Fruit fly (Drosophila melanogaster) whole organism, wandering third instar larva: Measurements from ENCODE around the gene Acp32CD.
A peak's percentile ranks its signal among the peaks of the same experiment; 100 is the strongest.

Experiments
- Abd-B ChIP-seq: fragments of >200 bp; optimal IDR thresholded peaks from 2 replicates; lab custom pipeline; 2017; ENCODE audit warnings: missing biosample characterization, missing genetic modification characterization
- CG32264 ChIP-seq: fragments of 200-800 bp; sonication (Bioruptor generic); optimal IDR thresholded peaks from 2 replicates; lab custom pipeline; 2016; ENCODE audit warnings: missing biosample characterization, missing genetic modification characterization
- CG9705 ChIP-seq: fragments of 200-800 bp; sonication (Bioruptor generic); optimal IDR thresholded peaks from 2 replicates; lab custom pipeline; 2018; ENCODE audit warnings: missing biosample characterization, mild to moderate bottlenecking, missing genetic modification characterization
- CrebA ChIP-seq: fragments of 200-800 bp; sonication (Bioruptor generic); optimal IDR thresholded peaks from 2 replicates; lab custom pipeline; 2016; ENCODE audit warnings: missing biosample characterization, mild to moderate bottlenecking, missing genetic modification characterization, borderline replicate concordance
- Dfd ChIP-seq: fragments of >200 bp; optimal IDR thresholded peaks from 2 replicates; lab custom pipeline; 2017; ENCODE audit warnings: missing biosample characterization, missing genetic modification characterization
- Dif ChIP-seq: fragments of 200-275, 200-300 bp; sonication (Bioruptor generic); optimal IDR thresholded peaks from 2 replicates; lab custom pipeline; 2018; ENCODE audit warnings: missing biosample characterization, missing genetic modification characterization; ENCODE audit not compliant: partially characterized antibody
- GATAd ChIP-seq: sonication (Bioruptor generic); optimal IDR thresholded peaks from 2 replicates; lab custom pipeline; 2016; ENCODE audit warnings: missing biosample characterization, missing genetic modification characterization
- HLH106 ChIP-seq: fragments of 200-800 bp; optimal IDR thresholded peaks from 3 replicates; lab custom pipeline; 2019; ENCODE audit warnings: missing biosample characterization, mild to moderate bottlenecking, missing genetic modification characterization, moderate library complexity
- Hnf4 ChIP-seq: fragments of 200-800 bp; sonication (Bioruptor generic); optimal IDR thresholded peaks from 2 replicates; lab custom pipeline; 2016; ENCODE audit warnings: missing biosample characterization, mild to moderate bottlenecking, missing genetic modification characterization
- Hr78 ChIP-seq: fragments of >200 bp; optimal IDR thresholded peaks from 2 replicates; lab custom pipeline; 2017; ENCODE audit warnings: missing biosample characterization, missing genetic modification characterization
- Hr83 ChIP-seq: fragments of 200-300 bp; sonication (Bioruptor generic); optimal IDR thresholded peaks from 2 replicates; lab custom pipeline; 2016; ENCODE audit warnings: missing biosample characterization, mild to moderate bottlenecking, missing genetic modification characterization, moderate library complexity; ENCODE audit not compliant: poor library complexity, severe bottlenecking
- Jra ChIP-seq: sonication (Bioruptor generic); optimal IDR thresholded peaks from 2 replicates; lab custom pipeline; 2016; ENCODE audit warnings: missing biosample characterization, missing genetic modification characterization
- Mio ChIP-seq: sonication (Bioruptor generic); optimal IDR thresholded peaks from 2 replicates; lab custom pipeline; 2016; ENCODE audit warnings: missing biosample characterization, missing genetic modification characterization
- Myc ChIP-seq: fragments of >200 bp; optimal IDR thresholded peaks from 2 replicates; lab custom pipeline; 2017
- N ChIP-seq: fragments of >200 bp; optimal IDR thresholded peaks from 2 replicates; lab custom pipeline; 2018; ENCODE audit warnings: missing biosample characterization, missing external identifiers, missing genetic modification characterization
- OdsH ChIP-seq: fragments of 200-800 bp; sonication (Bioruptor generic); optimal IDR thresholded peaks from 2 replicates; lab custom pipeline; 2016; ENCODE audit warnings: missing biosample characterization, mild to moderate bottlenecking, missing genetic modification characterization
- Rel ChIP-seq, 2 experiments: fragments of 200-800 bp; sonication (Bioruptor generic) in 1 of 2; optimal IDR thresholded peaks; 2 replicates in 1 of 2; 3 replicates in 1 of 2; lab custom pipeline; 2016 to 2019; ENCODE audit warnings: mild to moderate bottlenecking in 2 of 2, missing biosample characterization in 2 of 2, missing genetic modification characterization in 2 of 2, moderate library complexity in 1 of 2
- Sp1 ChIP-seq: fragments of 200-800 bp; sonication (Bioruptor generic); optimal IDR thresholded peaks from 3 replicates; lab custom pipeline; 2019; ENCODE audit warnings: missing biosample characterization, mild to moderate bottlenecking, missing genetic modification characterization, moderate library complexity
- Vsx2 ChIP-seq: fragments of 200-300, 225-300 bp; sonication (Bioruptor generic); optimal IDR thresholded peaks from 2 replicates; lab custom pipeline; 2018; ENCODE audit warnings: missing biosample characterization, missing genetic modification characterization; ENCODE audit not compliant: partially characterized antibody
- br ChIP-seq: fragments of 200-800 bp; sonication (Bioruptor generic); optimal IDR thresholded peaks from 2 replicates; lab custom pipeline; 2016; ENCODE audit warnings: missing biosample characterization, missing genetic modification characterization
- brk ChIP-seq: fragments of 200-800 bp; sonication (Bioruptor generic); optimal IDR thresholded peaks from 2 replicates; lab custom pipeline; 2016; ENCODE audit warnings: missing biosample characterization, mild to moderate bottlenecking, missing genetic modification characterization
- dl ChIP-seq, 2 experiments: fragments of 175-275, 200-275 bp in 1 of 2; fragments of 200-275 bp in 1 of 2; sonication (Bioruptor generic); optimal IDR thresholded peaks; lab custom pipeline; 2018; ENCODE audit warnings: mild to moderate bottlenecking in 2 of 2, missing biosample characterization in 2 of 2, missing genetic modification characterization in 2 of 2, moderate library complexity in 2 of 2; ENCODE audit not compliant: partially characterized antibody in 2 of 2, insufficient read depth in 1 of 2
- dmrt93B ChIP-seq: fragments of 200-800 bp; sonication (Bioruptor generic); optimal IDR thresholded peaks from 2 replicates; lab custom pipeline; 2018; ENCODE audit warnings: missing biosample characterization, mild to moderate bottlenecking, missing genetic modification characterization
- dsf ChIP-seq: sonication (Bioruptor generic); optimal IDR thresholded peaks from 2 replicates; lab custom pipeline; 2016; ENCODE audit warnings: missing biosample characterization, missing genetic modification characterization, borderline replicate concordance
- ey ChIP-seq: fragments of 200-800 bp; sonication (Bioruptor generic); optimal IDR thresholded peaks from 2 replicates; lab custom pipeline; 2016; ENCODE audit warnings: missing biosample characterization, missing genetic modification characterization
- foxo ChIP-seq, 2 experiments: fragments of 200-800 bp; sonication (Bioruptor generic); optimal IDR thresholded peaks; 2 replicates in 1 of 2; 3 replicates in 1 of 2; lab custom pipeline; 2016 to 2017; ENCODE audit warnings: missing biosample characterization in 2 of 2, missing genetic modification characterization in 2 of 2
- fru ChIP-seq: fragments of 200-800 bp; sonication (Bioruptor generic); optimal IDR thresholded peaks from 3 replicates; lab custom pipeline; 2016; ENCODE audit warnings: missing biosample characterization, mild to moderate bottlenecking, missing genetic modification characterization
- h ChIP-seq: fragments of 200-800 bp; sonication (Bioruptor generic); optimal IDR thresholded peaks from 3 replicates; lab custom pipeline; 2016; ENCODE audit warnings: missing biosample characterization, mild to moderate bottlenecking, missing genetic modification characterization
- jim ChIP-seq: fragments of 175-275, 200-325 bp; sonication (Bioruptor generic); optimal IDR thresholded peaks from 2 replicates; lab custom pipeline; 2016; ENCODE audit warnings: missing biosample characterization, mild to moderate bottlenecking, missing genetic modification characterization
- lola ChIP-seq: fragments of >200 bp; optimal IDR thresholded peaks from 2 replicates; lab custom pipeline; 2017; ENCODE audit warnings: missing biosample characterization, missing genetic modification characterization
- pan ChIP-seq: fragments of >200 bp; optimal IDR thresholded peaks from 2 replicates; lab custom pipeline; 2017
- psq ChIP-seq: fragments of 200-800 bp; sonication (Bioruptor generic); optimal IDR thresholded peaks from 3 replicates; lab custom pipeline; 2017; ENCODE audit warnings: missing biosample characterization, mild to moderate bottlenecking, missing genetic modification characterization, moderate library complexity
- rgr ChIP-seq: fragments of 200-800 bp; sonication (Bioruptor generic); optimal IDR thresholded peaks from 3 replicates; lab custom pipeline; 2016; ENCODE audit warnings: missing biosample characterization, mild to moderate bottlenecking, missing genetic modification characterization
- sage ChIP-seq: fragments of 200-800 bp; sonication (Bioruptor generic); optimal IDR thresholded peaks from 2 replicates; lab custom pipeline; 2016; ENCODE audit warnings: missing biosample characterization, mild to moderate bottlenecking, missing genetic modification characterization
- sv ChIP-seq: fragments of 200-800 bp; sonication (Bioruptor generic); optimal IDR thresholded peaks from 3 replicates; lab custom pipeline; 2016; ENCODE audit warnings: missing biosample characterization, missing genetic modification characterization
- tai ChIP-seq: sonication (Bioruptor generic); optimal IDR thresholded peaks from 2 replicates; lab custom pipeline; 2016; ENCODE audit warnings: missing biosample characterization, missing genetic modification characterization
- usp ChIP-seq: fragments of >200 bp; optimal IDR thresholded peaks from 2 replicates; lab custom pipeline; 2017; ENCODE audit warnings: missing biosample characterization, missing genetic modification characterization
- woc ChIP-seq: sonication (Bioruptor generic); optimal IDR thresholded peaks from 2 replicates; lab custom pipeline; 2016; ENCODE audit warnings: missing biosample characterization, mild to moderate bottlenecking, missing genetic modification characterization

Acp32CD gene

dm6 chr2L:10989162-10989561 is 26.3 kb upstream of the Acp32CD start, which contains the start of gene TTLL4A (continued):
- TF ChIP-seq jim (GFP tag; lab: Kevin White, UChicago) (no peak), dl (GFP tag; optimal IDR thresholded peaks at IDR 0.05; lab: Kevin White, UChicago; ENCODE audit: insufficient read depth in 1 of 2, partially characterized antibody in 2 of 2) (no peak), lola (GFP tag; lab: Kevin White, UChicago) (no peak)

DNA sequence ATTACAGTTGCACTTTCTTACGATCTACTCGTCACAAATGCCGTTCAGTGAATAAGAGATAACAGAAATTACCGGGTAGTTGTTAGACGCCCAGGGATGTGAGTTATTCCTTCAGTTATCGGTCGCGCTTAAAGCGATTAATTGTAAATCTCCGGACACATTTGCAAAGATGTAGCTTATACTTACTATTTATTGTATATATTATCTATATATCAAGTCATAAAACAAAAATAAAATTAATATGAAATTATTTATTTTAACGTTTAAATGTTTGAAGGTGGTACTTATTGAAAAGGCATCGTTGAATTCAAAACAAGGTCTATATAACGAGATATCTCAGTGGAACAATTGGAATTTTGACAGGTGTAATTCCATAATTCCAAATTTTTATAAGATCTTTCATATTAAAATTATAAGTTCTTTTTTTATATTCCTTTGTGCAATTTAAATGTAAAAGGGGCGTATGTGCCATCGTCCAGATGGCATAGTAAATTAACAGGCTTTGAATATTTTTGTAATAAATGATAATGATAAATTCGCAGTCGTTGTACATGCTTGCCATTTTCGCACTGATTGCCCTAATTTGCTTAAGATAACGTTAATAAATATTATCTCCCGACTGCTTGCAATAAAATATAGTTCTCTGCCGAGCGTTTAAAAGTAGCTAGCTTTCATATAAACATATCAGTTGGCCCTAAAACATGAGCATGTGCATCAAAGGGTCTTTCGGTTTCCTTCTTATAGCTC is 13.9 kb upstream of the Acp32CD start, which contains the start of the genes aub and lectin-33A:
aub (minus strand) TSS at position 101 of the 747 bp plus-strand sequence.
lectin-33A (plus strand) TSS at position 697 of the 747 bp plus-strand sequence.
- TF ChIP-seq HLH106 (tag; lab: Kevin White, UChicago) (no peak), CG32264 (GFP tag; lab: Kevin White, UChicago) (no peak), tai (no peak), Sp1 (GFP tag; lab: Kevin White, UChicago) (no peak), Jra (GFP tag; lab: Kevin White, UChicago) (no peak), woc (GFP tag; lab: Kevin White, UChicago) (no peak), Dif (no peak), Hr83 (GFP tag; lab: Kevin White, UChicago) (no peak), GATAd (no peak), rgr (GFP tag; lab: Kevin White, UChicago) (no peak), br (GFP tag; lab: Kevin White, UChicago) (no peak), brk (GFP tag; lab: Kevin White, UChicago) (no peak), Hr78 (GFP tag; lab: Kevin White, UChicago) (no peak)

dm6 chr2L:11003925-11004673 is 11.3 kb upstream of the Acp32CD start, which contains the start of gene RpL9:
RpL9 (minus strand) TSS chr2L:11004189.
- no peak for TF ChIP-seq CrebA (GFP tag; lab: Kevin White, UChicago)
- no peak for TF ChIP-seq woc (GFP tag; lab: Kevin White, UChicago)
- no peak for TF ChIP-seq lola (GFP tag; lab: Kevin White, UChicago)
- TF ChIP-seq tai = no peak
- TF ChIP-seq foxo (GFP tag; optimal IDR thresholded peaks at IDR 0.05; lab: Kevin White, UChicago) = no peak
- TF ChIP-seq dmrt93B = peak; percentile 60
- no peak for TF ChIP-seq Dif
- peak; percentile 80 for TF ChIP-seq Sp1 (GFP tag; lab: Kevin White, UChicago)
- no peak for TF ChIP-seq pan
- no peak for TF ChIP-seq rgr (GFP tag; lab: Kevin White, UChicago)
- TF ChIP-seq Abd-B (GFP tag; lab: Kevin White, UChicago) = no peak
- no peak for TF ChIP-seq dsf
- no peak for TF ChIP-seq brk (GFP tag; lab: Kevin White, UChicago)
- peak; percentile 4 for TF ChIP-seq ey (GFP tag; lab: Kevin White, UChicago)
- peak; percentile 87 for TF ChIP-seq Hr83 (GFP tag; lab: Kevin White, UChicago)
- no peak for TF ChIP-seq HLH106 (tag; lab: Kevin White, UChicago)
- TF ChIP-seq Myc (lab: Kevin White, UChicago) = peak; percentile 59
- no peak for TF ChIP-seq GATAd
- peak; percentile 19 for TF ChIP-seq Jra (GFP tag; lab: Kevin White, UChicago)
- no peak for TF ChIP-seq fru (GFP tag; lab: Kevin White, UChicago)
- no peak for TF ChIP-seq Mio (GFP tag; lab: Kevin White, UChicago)
- no peak for TF ChIP-seq CG32264 (GFP tag; lab: Kevin White, UChicago)
- no peak for TF ChIP-seq sv (GFP tag; lab: Kevin White, UChicago)
- TF ChIP-seq h (GFP tag; lab: Kevin White, UChicago) = peak; percentile 62
- no peak for TF ChIP-seq Rel (GFP tag; optimal IDR thresholded peaks at IDR 0.05; lab: Kevin White, UChicago)
- TF ChIP-seq Rel (tag; optimal IDR thresholded peaks at IDR 0.05; lab: Kevin White, UChicago) = no peak
- TF ChIP-seq Vsx2 (GFP tag; lab: Kevin White, UChicago) = no peak
- no peak for TF ChIP-seq N (GFP tag; lab: Kevin White, UChicago)
- no peak for TF ChIP-seq sage (GFP tag; lab: Kevin White, UChicago)
- peak; percentile 32 for TF ChIP-seq psq
- TF ChIP-seq jim (GFP tag; lab: Kevin White, UChicago) = no peak
- no peak for TF ChIP-seq usp (GFP tag; lab: Kevin White, UChicago)
- no peak for TF ChIP-seq Hr78 (GFP tag; lab: Kevin White, UChicago)
- TF ChIP-seq Hnf4 = peak; percentile 22
- TF ChIP-seq OdsH (GFP tag; lab: Kevin White, UChicago) = peak; percentile 46
- no peak for TF ChIP-seq Dfd
- peak; percentile 61 for TF ChIP-seq br (GFP tag; lab: Kevin White, UChicago)
- TF ChIP-seq CG9705 = peak; percentile 52
- no peak for TF ChIP-seq dl (GFP tag; optimal IDR thresholded peaks at IDR 0.05; lab: Kevin White, UChicago; ENCODE audit: insufficient read depth in 1 of 2, partially characterized antibody in 2 of 2)
- TF ChIP-seq, all 38 proteins: peak for 12
